Fruit fly (Drosophila melanogaster) whole organism, embryonic: Measurements from ENCODE around the gene Nup98-96.

ENCODE experiments used
- ATbp ChIP-seq: fragments of 200-800 bp; sonication (Bioruptor generic); optimal IDR thresholded peaks from 2 replicates; lab custom pipeline; 2017; ENCODE audit warnings: missing biosample characterization, mild to moderate bottlenecking, missing genetic modification characterization, missing genetic modification reagents
- CG10462 ChIP-seq: fragments of 200-800 bp; sonication (Bioruptor generic); optimal IDR thresholded peaks from 2 replicates; lab custom pipeline; 2016; ENCODE audit warnings: missing biosample characterization, missing genetic modification characterization
- CG11504 ChIP-seq: fragments of 200-800 bp; sonication (Bioruptor generic); optimal IDR thresholded peaks from 3 replicates; lab custom pipeline; 2019; ENCODE audit warnings: missing biosample characterization, mild to moderate bottlenecking, missing genetic modification characterization, moderate library complexity
- CG11696 ChIP-seq: fragments of 200-800 bp; sonication (Bioruptor generic); IDR thresholded peaks from 2 replicates; pipeline ENCODE4 v1.3.6; 2022; ENCODE audit warnings: missing biosample characterization, missing genetic modification characterization
- CG14014 ChIP-seq: fragments of 200-800 bp; sonication (Bioruptor generic); IDR thresholded peaks from 2 replicates; pipeline ENCODE4 v1.3.6; 2022; ENCODE audit warnings: missing biosample characterization, missing genetic modification characterization
- CG15479 ChIP-seq: fragments of 200-800 bp; sonication (Bioruptor generic); optimal IDR thresholded peaks from 3 replicates; lab custom pipeline; 2019; ENCODE audit warnings: missing biosample characterization, mild to moderate bottlenecking, missing genetic modification characterization, moderate library complexity
- CG15696 ChIP-seq: fragments of 200-800 bp; sonication (Bioruptor generic); optimal IDR thresholded peaks from 2 replicates; lab custom pipeline; 2019; ENCODE audit warnings: missing biosample characterization, mild to moderate bottlenecking, missing genetic modification characterization, moderate library complexity
- CG17359 ChIP-seq: fragments of 200-800 bp; sonication (Bioruptor generic); optimal IDR thresholded peaks from 3 replicates; lab custom pipeline; 2018; ENCODE audit warnings: missing biosample characterization, mild to moderate bottlenecking, missing genetic modification characterization, moderate library complexity
- CG2199 ChIP-seq: fragments of 200-800 bp; sonication (Bioruptor generic); IDR thresholded peaks from 3 replicates; pipeline ENCODE4 v1.3.6; 2022; ENCODE audit warnings: missing biosample characterization, missing genetic modification characterization
- CG3163 ChIP-seq: fragments of 200-800 bp; sonication (Bioruptor generic); optimal IDR thresholded peaks from 3 replicates; lab custom pipeline; 2016; ENCODE audit warnings: missing biosample characterization, missing genetic modification characterization
- CG34376 ChIP-seq: fragments of 200-800 bp; sonication (Bioruptor generic); optimal IDR thresholded peaks from 2 replicates; lab custom pipeline; 2018; ENCODE audit warnings: missing biosample characterization, mild to moderate bottlenecking, missing genetic modification characterization
- CG42726 ChIP-seq: fragments of 200-800 bp; sonication (Bioruptor generic); IDR thresholded peaks from 2 replicates; pipeline ENCODE4 v1.3.6; 2022; ENCODE audit warnings: missing biosample characterization, missing genetic modification characterization; ENCODE audit not compliant: partially characterized antibody
- CG6175 ChIP-seq: fragments of 200-800 bp; sonication (Bioruptor generic); IDR thresholded peaks from 3 replicates; pipeline ENCODE4 v1.3.6; 2022; ENCODE audit warnings: missing biosample characterization, missing genetic modification characterization
- CG6254 ChIP-seq: fragments of 200-800 bp; sonication (Bioruptor generic); optimal IDR thresholded peaks from 3 replicates; lab custom pipeline; 2017; ENCODE audit warnings: mild to moderate bottlenecking, missing biosample characterization, missing genetic modification reagents, missing genetic modification characterization
- CG6791 ChIP-seq: fragments of 200-800 bp; sonication (Bioruptor generic); IDR thresholded peaks from 3 replicates; pipeline ENCODE4 v1.3.6; 2022; ENCODE audit warnings: missing biosample characterization, missing genetic modification characterization; ENCODE audit not compliant: partially characterized antibody
- CG7556 ChIP-seq: fragments of 200-800 bp; sonication (Bioruptor generic); optimal IDR thresholded peaks from 2 replicates; lab custom pipeline; 2017; ENCODE audit warnings: missing biosample characterization, mild to moderate bottlenecking, missing genetic modification characterization
- CG7839 ChIP-seq: fragments of 200-800 bp; sonication (Bioruptor generic); optimal IDR thresholded peaks from 3 replicates; lab custom pipeline; 2018; ENCODE audit warnings: missing biosample characterization, mild to moderate bottlenecking, missing genetic modification characterization, moderate library complexity
- CG8359 ChIP-seq: fragments of 200-800 bp; sonication (Bioruptor generic); optimal IDR thresholded peaks from 2 replicates; lab custom pipeline; 2017; ENCODE audit warnings: missing biosample characterization, mild to moderate bottlenecking, missing genetic modification characterization, borderline replicate concordance
- CkIIα-i1 ChIP-seq: fragments of 200-800 bp; sonication (Bioruptor generic); IDR thresholded peaks from 2 replicates; pipeline ENCODE4 v1.3.6; 2022; ENCODE audit warnings: missing biosample characterization, missing genetic modification characterization
- CoRest ChIP-seq: fragments of 200-800 bp; sonication (Bioruptor generic); optimal IDR thresholded peaks from 3 replicates; lab custom pipeline; 2018; ENCODE audit warnings: missing biosample characterization, mild to moderate bottlenecking, missing genetic modification characterization, moderate library complexity
- Doc2 ChIP-seq: fragments of 200-800 bp; sonication (Bioruptor generic); IDR thresholded peaks from 2 replicates; pipeline ENCODE4 v1.3.6; 2022; ENCODE audit warnings: missing biosample characterization, missing genetic modification characterization
- HLH4C ChIP-seq: fragments of 200-800 bp; sonication (Bioruptor generic); IDR thresholded peaks from 3 replicates; pipeline ENCODE4 v1.3.6; 2022; ENCODE audit warnings: missing biosample characterization, missing genetic modification characterization; ENCODE audit not compliant: partially characterized antibody
- Hsf ChIP-seq: fragments of 200-800 bp; sonication (Bioruptor generic); optimal IDR thresholded peaks from 3 replicates; lab custom pipeline; 2016; ENCODE audit warnings: missing biosample characterization, missing genetic modification characterization
- Jarid2 ChIP-seq: fragments of 200-800 bp; sonication (Bioruptor generic); optimal IDR thresholded peaks from 3 replicates; lab custom pipeline; 2017; ENCODE audit warnings: mild to moderate bottlenecking, missing biosample characterization, missing genetic modification reagents, missing genetic modification characterization
- Neu2 ChIP-seq: fragments of 200-800 bp; sonication (Bioruptor generic); optimal IDR thresholded peaks from 3 replicates; lab custom pipeline; 2016; ENCODE audit warnings: missing biosample characterization, missing genetic modification characterization, borderline replicate concordance
- Opbp ChIP-seq: fragments of 200-800 bp; sonication (Bioruptor generic); IDR thresholded peaks from 3 replicates; pipeline ENCODE4 v1.3.6; 2022; ENCODE audit warnings: missing biosample characterization, missing genetic modification characterization; ENCODE audit not compliant: partially characterized antibody
- Pdp1 ChIP-seq, 2 experiments: fragments of 200-800 bp; sonication (Bioruptor generic); optimal IDR thresholded peaks; 3 replicates each; lab custom pipeline; 2016; ENCODE audit warnings: missing biosample characterization in 2 of 2, missing genetic modification characterization in 2 of 2, mild to moderate bottlenecking in 1 of 2, moderate library complexity in 1 of 2
- Rfx ChIP-seq: fragments of 200-800 bp; sonication (Bioruptor generic); IDR thresholded peaks from 2 replicates; pipeline ENCODE4 v1.3.6; 2022; ENCODE audit warnings: missing biosample characterization, missing genetic modification characterization
- amos ChIP-seq: fragments of 200-800 bp; sonication (Bioruptor generic); IDR thresholded peaks from 2 replicates; pipeline ENCODE4 v1.3.6; 2022; ENCODE audit warnings: missing biosample characterization, missing genetic modification characterization; ENCODE audit not compliant: partially characterized antibody
- ara ChIP-seq: fragments of 200-800 bp; sonication (Bioruptor generic); IDR thresholded peaks from 2 replicates; pipeline ENCODE4 v1.3.6; 2022; ENCODE audit warnings: missing biosample characterization, missing genetic modification characterization
- ase ChIP-seq: fragments of 200-800 bp; sonication (Bioruptor generic); IDR thresholded peaks from 3 replicates; pipeline ENCODE4 v1.3.6; 2022; ENCODE audit warnings: missing biosample characterization, missing genetic modification characterization
- chn ChIP-seq: fragments of 200-800 bp; sonication (Bioruptor generic); optimal IDR thresholded peaks from 2 replicates; lab custom pipeline; 2016; ENCODE audit warnings: missing biosample characterization, missing genetic modification characterization
- crp ChIP-seq, 2 experiments: fragments of 200-800 bp; sonication (Bioruptor generic); optimal IDR thresholded peaks; 2 replicates in 1 of 2; 3 replicates in 1 of 2; lab custom pipeline; 2017; ENCODE audit warnings: missing biosample characterization in 2 of 2, missing genetic modification characterization in 2 of 2, mild to moderate bottlenecking in 1 of 2, moderate library complexity in 1 of 2
- dati ChIP-seq: fragments of 200-800 bp; sonication (Bioruptor generic); IDR thresholded peaks from 2 replicates; pipeline ENCODE4 v1.3.6; 2022; ENCODE audit warnings: missing biosample characterization, missing genetic modification characterization
- ems ChIP-seq: fragments of 200-800 bp; sonication (Bioruptor generic); optimal IDR thresholded peaks from 3 replicates; lab custom pipeline; 2016; ENCODE audit warnings: missing biosample characterization, missing genetic modification characterization
- en ChIP-seq: fragments of 200-800 bp; sonication (Bioruptor generic); optimal IDR thresholded peaks from 2 replicates; lab custom pipeline; 2016; ENCODE audit warnings: missing biosample characterization, missing genetic modification characterization
- ewg ChIP-seq: fragments of 200-800 bp; sonication (Bioruptor generic); optimal IDR thresholded peaks from 3 replicates; lab custom pipeline; 2017; ENCODE audit warnings: mild to moderate bottlenecking, missing biosample characterization, missing genetic modification reagents, missing genetic modification characterization
- fd102C ChIP-seq: fragments of 200-800 bp; sonication (Bioruptor generic); optimal IDR thresholded peaks from 2 replicates; lab custom pipeline; 2018; ENCODE audit warnings: missing biosample characterization, mild to moderate bottlenecking, missing genetic modification characterization, moderate library complexity
- fd96Cb ChIP-seq: fragments of 200-800 bp; sonication (Bioruptor generic); optimal IDR thresholded peaks from 2 replicates; lab custom pipeline; 2018; ENCODE audit warnings: missing biosample characterization, mild to moderate bottlenecking, missing genetic modification characterization, moderate library complexity
- gcm2 ChIP-seq: fragments of 200-800 bp; sonication (Bioruptor generic); optimal IDR thresholded peaks from 2 replicates; lab custom pipeline; 2016; ENCODE audit warnings: missing biosample characterization, missing genetic modification characterization
- gsb ChIP-seq: fragments of 200-800 bp; sonication (Bioruptor generic); IDR thresholded peaks from 2 replicates; pipeline ENCODE4 v1.3.6; 2022; ENCODE audit warnings: missing biosample characterization, missing genetic modification characterization
- her ChIP-seq: fragments of 200-800 bp; sonication (Bioruptor generic); optimal IDR thresholded peaks from 2 replicates; lab custom pipeline; 2016; ENCODE audit warnings: missing biosample characterization, missing genetic modification characterization
- klu ChIP-seq: fragments of 200-800 bp; sonication (Bioruptor generic); IDR thresholded peaks from 2 replicates; pipeline ENCODE4 v1.3.6; 2022; ENCODE audit warnings: missing biosample characterization, missing genetic modification characterization
- oc ChIP-seq: fragments of 200-800 bp; sonication (Bioruptor generic); optimal IDR thresholded peaks from 2 replicates; lab custom pipeline; 2018; ENCODE audit warnings: missing biosample characterization, mild to moderate bottlenecking, missing genetic modification characterization, moderate library complexity
- sens ChIP-seq: fragments of 200-800 bp; sonication (Bioruptor generic); peaks from one replicate; lab custom pipeline; 2016; ENCODE audit warnings: missing biosample characterization, missing genetic modification characterization
- unpg ChIP-seq: fragments of 200-800 bp; sonication (Bioruptor generic); optimal IDR thresholded peaks from 3 replicates; lab custom pipeline; 2018; ENCODE audit warnings: missing biosample characterization, mild to moderate bottlenecking, missing genetic modification characterization, moderate library complexity
- wdn ChIP-seq: fragments of 200-800 bp; sonication (Bioruptor generic); IDR thresholded peaks from 2 replicates; pipeline ENCODE4 v1.3.6; 2022; ENCODE audit warnings: missing biosample characterization, missing genetic modification characterization
- zfh1 ChIP-seq: fragments of 200-800 bp; sonication (Bioruptor generic); IDR thresholded peaks from 3 replicates; pipeline ENCODE4 v1.3.6; 2022; ENCODE audit warnings: missing biosample characterization, missing genetic modification characterization

Gene Nup98-96

dm6 chr3R:23735648-23736047 lies 45.8 kb downstream of the Nup98-96 start (continued):
- TF ChIP-seq CG42726 (GFP tag; lab: Robert Waterston, UW): peak; percentile 33; the same call in 1 of the 2 replicates
- no peak for TF ChIP-seq Neu2 (GFP tag; lab: Kevin White, UChicago)
- no peak for TF ChIP-seq CG17359 (tag; lab: Kevin White, UChicago)
- 0 out of 3 replicates have a peak, but pooled peaks have one; percentile 27 for TF ChIP-seq CG6175
- no peak for TF ChIP-seq fd102C
- peak; percentile 36; the same call in 1 of the 3 replicates for TF ChIP-seq Opbp (GFP tag; lab: Robert Waterston, UW)
- no peak for TF ChIP-seq Rfx (GFP tag; lab: Robert Waterston, UW)
- TF ChIP-seq amos: no peak
- TF ChIP-seq CG3163 (GFP tag; lab: Kevin White, UChicago): no peak
- TF ChIP-seq chn: no peak
- 0 out of 3 replicates have a peak, but pooled peaks have one; percentile 20 for TF ChIP-seq HLH4C (GFP tag; lab: Robert Waterston, UW)
- no peak for TF ChIP-seq wdn (GFP tag; lab: Robert Waterston, UW)
- TF ChIP-seq gsb (GFP tag; lab: Robert Waterston, UW): no peak
- TF ChIP-seq ase (GFP tag; lab: Robert Waterston, UW): no peak
- TF ChIP-seq CG15479 (GFP tag; lab: Kevin White, UChicago): peak; percentile 46
- peak; percentile 18 for TF ChIP-seq ewg (GFP tag; lab: Kevin White, UChicago)
- TF ChIP-seq CG6791 (GFP tag; lab: Robert Waterston, UW): 0 out of 3 replicates have a peak, but pooled peaks have one; percentile 21
- TF ChIP-seq CG8359: peak; percentile 100
- no peak for TF ChIP-seq CG10462 (GFP tag; lab: Kevin White, UChicago)
- TF ChIP-seq CG34376: no peak
- TF ChIP-seq CG15696 (tag; lab: Kevin White, UChicago): no peak

dm6 chr3R:23734573-23735404 lies 46.6 kb downstream of the Nup98-96 start:
- TF ChIP-seq dati (no peak), zfh1 (peak; percentile 39; the same call in 1 of the 3 replicates), Jarid2 (GFP tag; lab: Kevin White, UChicago) (no peak), her (GFP tag; lab: Kevin White, UChicago) (no peak), CG11696 (GFP tag; lab: Robert Waterston, UW) (peak; percentile 58), sens (GFP tag; lab: Kevin White, UChicago) (peak; percentile 75), unpg (GFP tag; lab: Kevin White, UChicago) (peak; percentile 23), oc (tag; lab: Kevin White, UChicago) (peak; percentile 18), Pdp1 (GFP tag; optimal IDR thresholded peaks at IDR 0.05; lab: Kevin White, UChicago) (peak in 1 of 2 experiments; percentile 11), ems (GFP tag; lab: Kevin White, UChicago) (no peak), CG6254 (GFP tag; lab: Kevin White, UChicago) (peak; percentile 23), Hsf (GFP tag; lab: Kevin White, UChicago) (peak; percentile 24), fd96Cb (no peak), gcm2 (no peak), Doc2 (GFP tag; lab: Robert Waterston, UW) (no peak), CG2199 (GFP tag; lab: Robert Waterston, UW) (0 out of 3 replicates have a peak, but pooled peaks have one; percentile 63), CkIIα-i1 (no peak), klu (no peak), CG11504 (peak; percentile 28), en (GFP tag; lab: Kevin White, UChicago) (peak; percentile 2), CG7839 (tag; lab: Kevin White, UChicago) (peak; percentile 14), CoRest (tag; lab: Kevin White, UChicago) (no peak), CG7556 (peak; percentile 1), ATbp (GFP tag; lab: Kevin White, UChicago) (peak; percentile 40), crp (GFP tag; optimal IDR thresholded peaks at IDR 0.05; lab: Kevin White, UChicago) (no peak), ara (GFP tag; lab: Robert Waterston, UW) (no peak), CG14014 (GFP tag; lab: Robert Waterston, UW) (no peak)
